Worm (Caenorhabditis elegans): ENCODE measurements around the gene far-7.

The far-7 gene

ce11 chrII:337233-337832, 17.7 kb downstream of the far-7 start, which contains the start of gene cpn-2:
Gene cpn-2, plus strand, starts transcription at chrII:337782.
- TF ChIP-seq zag-1 (tag; optimal IDR thresholded peaks at IDR 0.05) (no peak), snpc-4 (tag; optimal IDR thresholded peaks at IDR 0.05) (no peak)

ce11 chrII:340224-340623, 20.6 kb downstream of the far-7 start, which contains the start of gene clc-31:
Gene clc-31, plus strand, starts transcription at chrII:340524.
- TF ChIP-seq ceh-9 (tag; optimal IDR thresholded peaks at IDR 0.05) (no peak), elt-3 (tag; optimal IDR thresholded peaks at IDR 0.05) (no peak), nhr-25 (tag; optimal IDR thresholded peaks at IDR 0.05) (no peak), ZK546.5 (tag; optimal IDR thresholded peaks at IDR 0.05) (no peak), jun-1 (tag; optimal IDR thresholded peaks at IDR 0.05) (no peak), nhr-43 (tag; optimal IDR thresholded peaks at IDR 0.05; ENCODE audit: poor library complexity, severe bottlenecking) (no peak), ceh-28 (tag; optimal IDR thresholded peaks at IDR 0.05) (no peak), pha-4 (tag; optimal IDR thresholded peaks at IDR 0.05) (no peak), elt-1 (tag; optimal IDR thresholded peaks at IDR 0.05) (no peak), fkh-10 (GFP tag; optimal IDR thresholded peaks at IDR 0.05) (no peak), ceh-16 (tag; optimal IDR thresholded peaks at IDR 0.05) (no peak), nhr-11 (tag; optimal IDR thresholded peaks at IDR 0.05) (no peak), nhr-76 (tag; optimal IDR thresholded peaks at IDR 0.05) (no peak), ama-1 (optimal IDR thresholded peaks at IDR 0.05) (no peak), elt-2 (tag; optimal IDR thresholded peaks at IDR 0.05) (no peak)

ce11 chrII:340714-341113, 21.1 kb downstream of the far-7 start:
- no peak for TF ChIP-seq nhr-67 (tag; optimal IDR thresholded peaks at IDR 0.05)
- TF ChIP-seq aly-2 (tag; optimal IDR thresholded peaks at IDR 0.05) = no peak
- TF ChIP-seq fkh-2 (tag; optimal IDR thresholded peaks at IDR 0.05) = no peak
- no peak for TF ChIP-seq ceh-9 (tag; optimal IDR thresholded peaks at IDR 0.05)
- no peak for TF ChIP-seq nfya-1 (tag; optimal IDR thresholded peaks at IDR 0.05; ENCODE audit: insufficient read depth)
- TF ChIP-seq unc-62 (GFP tag; optimal IDR thresholded peaks at IDR 0.05) = no peak
- TF ChIP-seq nhr-77 (tag; optimal IDR thresholded peaks at IDR 0.05) = no peak
- no peak for TF ChIP-seq ceh-16 (tag; optimal IDR thresholded peaks at IDR 0.05)
- TF ChIP-seq ama-1 (optimal IDR thresholded peaks at IDR 0.05) = no peak
- TF ChIP-seq ZK546.5 (tag; optimal IDR thresholded peaks at IDR 0.05) = no peak
- TF ChIP-seq eor-1 (tag; optimal IDR thresholded peaks at IDR 0.05) = no peak
- TF ChIP-seq egl-27 (tag; optimal IDR thresholded peaks at IDR 0.05) = no peak
- no peak for TF ChIP-seq nhr-23 (tag; optimal IDR thresholded peaks at IDR 0.05)
- TF ChIP-seq ztf-11 (tag; optimal IDR thresholded peaks at IDR 0.05) = no peak
- no peak for TF ChIP-seq jun-1 (tag; optimal IDR thresholded peaks at IDR 0.05)
- TF ChIP-seq nhr-76 (tag; optimal IDR thresholded peaks at IDR 0.05) = no peak
- no peak for TF ChIP-seq nhr-28 (tag; optimal IDR thresholded peaks at IDR 0.05)
- no peak for TF ChIP-seq nhr-43 (tag; optimal IDR thresholded peaks at IDR 0.05; ENCODE audit: poor library complexity, severe bottlenecking)
- no peak for TF ChIP-seq elt-2 (tag; optimal IDR thresholded peaks at IDR 0.05)

ce11 chrII:341282-341681, 21.7 kb downstream of the far-7 start:
- TF ChIP-seq ZK546.5 (tag; optimal IDR thresholded peaks at IDR 0.05) (no peak), unc-62 (GFP tag; optimal IDR thresholded peaks at IDR 0.05) (no peak), nhr-25 (tag; optimal IDR thresholded peaks at IDR 0.05) (no peak), nhr-67 (tag; optimal IDR thresholded peaks at IDR 0.05) (no peak), nfya-1 (tag; optimal IDR thresholded peaks at IDR 0.05; ENCODE audit: insufficient read depth) (peak; percentile 97), ztf-4 (tag; optimal IDR thresholded peaks at IDR 0.05) (no peak), ceh-82 (tag; optimal IDR thresholded peaks at IDR 0.05) (no peak)

DNA sequence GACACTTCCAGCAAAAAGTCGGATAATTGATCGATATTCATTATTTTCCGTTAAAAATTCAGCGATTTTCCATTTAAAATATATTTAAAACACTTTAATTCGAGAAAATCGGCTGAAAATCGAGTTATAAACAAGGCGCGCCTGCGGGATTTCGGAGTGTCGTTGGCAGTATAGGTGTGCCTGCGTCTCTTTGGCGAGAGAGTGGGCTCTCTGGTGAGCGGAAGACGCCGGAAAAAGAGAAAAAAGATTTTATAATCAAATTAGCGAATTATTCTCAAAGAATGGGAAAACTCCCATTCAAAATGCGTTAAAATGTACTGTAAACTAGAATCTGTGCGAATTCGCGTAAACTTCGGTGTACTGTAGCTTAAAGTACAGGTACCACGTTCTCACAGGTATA, 28.1 kb downstream of the far-7 start, which contains the start of gene D1069.3:
Gene D1069.3, minus strand, starts transcription at position 158 of the 400 bp plus-strand sequence.
- TF ChIP-seq mdl-1 (tag; optimal IDR thresholded peaks at IDR 0.05) = no peak
- TF ChIP-seq hmg-11 (tag; optimal IDR thresholded peaks at IDR 0.05) = peak; percentile 77
- no peak for TF ChIP-seq nhr-67 (tag; optimal IDR thresholded peaks at IDR 0.05)
- TF ChIP-seq lin-15B (tag; optimal IDR thresholded peaks at IDR 0.05) = peak; percentile 28
- TF ChIP-seq lsy-12 (tag; optimal IDR thresholded peaks at IDR 0.05) = no peak
- TF ChIP-seq eor-1 (tag; optimal IDR thresholded peaks at IDR 0.05) = no peak
- TF ChIP-seq nhr-25 (tag; optimal IDR thresholded peaks at IDR 0.05) = no peak
- TF ChIP-seq unc-39 (tag; optimal IDR thresholded peaks at IDR 0.05) = no peak
- TF ChIP-seq egl-5 (tag; optimal IDR thresholded peaks at IDR 0.05) = peak; percentile 14
- no peak for TF ChIP-seq fkh-2 (tag; optimal IDR thresholded peaks at IDR 0.05)
- no peak for TF ChIP-seq skn-1 (tag; optimal IDR thresholded peaks at IDR 0.05)
- TF ChIP-seq nhr-76 (tag; optimal IDR thresholded peaks at IDR 0.05) = no peak
- TF ChIP-seq snpc-4 (tag; optimal IDR thresholded peaks at IDR 0.05) = no peak
- no peak for TF ChIP-seq egl-27 (tag; optimal IDR thresholded peaks at IDR 0.05)
- TF ChIP-seq pqm-1 (tag; optimal IDR thresholded peaks at IDR 0.05) = no peak
- TF ChIP-seq unc-62 (GFP tag; optimal IDR thresholded peaks at IDR 0.05) = no peak
- no peak for TF ChIP-seq nhr-237 (tag; optimal IDR thresholded peaks at IDR 0.05)
- no peak for TF ChIP-seq ceh-16 (tag; optimal IDR thresholded peaks at IDR 0.05)
- TF ChIP-seq ceh-82 (tag; optimal IDR thresholded peaks at IDR 0.05) = no peak
- TF ChIP-seq tbx-2 (tag; optimal IDR thresholded peaks at IDR 0.05) = no peak
- no peak for TF ChIP-seq ama-1 (optimal IDR thresholded peaks at IDR 0.05)
- peak; percentile 37 for TF ChIP-seq pha-4 (tag; optimal IDR thresholded peaks at IDR 0.05)
- TF ChIP-seq elt-3 (tag; optimal IDR thresholded peaks at IDR 0.05) = no peak
- TF ChIP-seq nhr-43 (tag; optimal IDR thresholded peaks at IDR 0.05; ENCODE audit: poor library complexity, severe bottlenecking) = no peak
- TF ChIP-seq nfya-1 (tag; optimal IDR thresholded peaks at IDR 0.05; ENCODE audit: insufficient read depth) = peak; percentile 55
- no peak for TF ChIP-seq nhr-28 (tag; optimal IDR thresholded peaks at IDR 0.05)
- TF ChIP-seq nhr-11 (tag; optimal IDR thresholded peaks at IDR 0.05) = no peak
- TF ChIP-seq fos-1 (tag; optimal IDR thresholded peaks at IDR 0.05) = no peak
- no peak for TF ChIP-seq jun-1 (tag; optimal IDR thresholded peaks at IDR 0.05)
- no peak for TF ChIP-seq sea-2 (GFP tag; optimal IDR thresholded peaks at IDR 0.05)

Measured in whole organism, L3 larva.